Worm (Caenorhabditis elegans) whole organism, L1 larva: ENCODE data around the gene rcs-1.

Experiments used
- C04F5.9 ChIP-seq: sonication (generic microtip); optimal IDR thresholded peaks from 2 replicates; lab custom pipeline; 2016; ENCODE audit warnings: missing genetic modification characterization, missing compliant biosample characterization
- aha-1 ChIP-seq: fragments of 150-350 bp; optimal IDR thresholded peaks from 2 replicates; lab custom pipeline; 2014; ENCODE audit warnings: missing biosample characterization, missing genetic modification characterization
- alr-1 ChIP-seq: fragments of 200-800 bp; sonication (Bioruptor generic); optimal IDR thresholded peaks from 2 replicates; lab custom pipeline; 2018; ENCODE audit warnings: borderline replicate concordance, mild to moderate bottlenecking, missing genetic modification characterization, missing compliant biosample characterization
- aly-2 ChIP-seq: fragments of 150-350 bp; optimal IDR thresholded peaks from 2 replicates; lab custom pipeline; 2014; ENCODE audit warnings: missing biosample characterization, missing genetic modification characterization
- blmp-1 ChIP-seq: fragments of 150-350 bp; optimal IDR thresholded peaks from 2 replicates; lab custom pipeline; 2014; ENCODE audit warnings: missing biosample characterization, missing genetic modification characterization
- ceh-63 ChIP-seq: fragments of 200-800 bp; sonication (Bioruptor generic); optimal IDR thresholded peaks from 2 replicates; lab custom pipeline; 2018; ENCODE audit warnings: mild to moderate bottlenecking, missing genetic modification characterization, missing compliant biosample characterization
- ceh-82 ChIP-seq, 3 experiments: fragments of 150-350 bp in 1 of 3; sonication (generic microtip) in 2 of 3; optimal IDR thresholded peaks; 2 replicates each; lab custom pipeline; 2014 to 2017; ENCODE audit warnings: missing biosample characterization in 3 of 3, missing genetic modification characterization in 3 of 3
- ces-1 ChIP-seq: fragments of 150-350 bp; optimal IDR thresholded peaks from 2 replicates; lab custom pipeline; 2014; ENCODE audit warnings: missing biosample characterization, missing genetic modification reagents, missing genetic modification characterization
- dpl-1 ChIP-seq, 3 experiments: fragments of 150-350 bp in 2 of 3; sonication (generic microtip) in 1 of 3; optimal IDR thresholded peaks; 2 replicates each; lab custom pipeline; 2014 to 2017; ENCODE audit warnings: missing biosample characterization in 3 of 3, missing genetic modification characterization in 3 of 3, missing genetic modification reagents in 3 of 3
- efl-1 ChIP-seq, 4 experiments: fragments of 150-350 bp; optimal IDR thresholded peaks in 3 of 4; peaks in 1 of 4; 1 replicate in 1 of 4; 2 replicates in 3 of 4; lab custom pipeline; 2014; ENCODE audit warnings: missing biosample characterization in 2 of 4, missing genetic modification characterization in 2 of 4, missing genetic modification reagents in 2 of 4
- egl-27 ChIP-seq, 2 experiments: fragments of 150-350 bp in 1 of 2; sonication (generic microtip); optimal IDR thresholded peaks; 3 replicates each; lab custom pipeline; 2017 to 2018; ENCODE audit warnings: missing biosample characterization in 2 of 2, missing genetic modification characterization in 2 of 2, missing genetic modification reagents in 2 of 2
- elt-3 ChIP-seq, 6 experiments: fragments of 150-350 bp in 1 of 6; sonication (generic microtip); optimal IDR thresholded peaks; 2 replicates each; lab custom pipeline; 2017 to 2018; ENCODE audit warnings: missing biosample characterization in 6 of 6, missing genetic modification characterization in 6 of 6, inconsistent platforms in 1 of 6
- fkh-10 ChIP-seq: sonication (generic microtip); optimal IDR thresholded peaks from 2 replicates; lab custom pipeline; 2017; ENCODE audit warnings: missing biosample characterization, missing genetic modification reagents, missing genetic modification characterization
- fkh-4 ChIP-seq: sonication (generic microtip); optimal IDR thresholded peaks from 2 replicates; lab custom pipeline; 2016; ENCODE audit warnings: missing compliant biosample characterization, missing genetic modification characterization, borderline replicate concordance
- grh-1 ChIP-seq: fragments of 200-800 bp; sonication (Bioruptor generic); IDR thresholded peaks from 2 replicates; pipeline ENCODE4 v1.3.6; 2022; ENCODE audit warnings: missing genetic modification reagents, missing genetic modification characterization, missing compliant biosample characterization
- hlh-17 ChIP-seq: fragments of 200-800 bp; sonication (Bioruptor generic); optimal IDR thresholded peaks from 2 replicates; lab custom pipeline; 2018; ENCODE audit warnings: missing genetic modification characterization, mild to moderate bottlenecking, missing compliant biosample characterization, moderate library complexity, borderline replicate concordance
- hpl-2 ChIP-seq: fragments of 150-350 bp; optimal IDR thresholded peaks from 2 replicates; lab custom pipeline; 2014; ENCODE audit warnings: missing biosample characterization, missing genetic modification reagents, missing genetic modification characterization
- isw-1 ChIP-seq: fragments of 200-800 bp; sonication (Bioruptor generic); IDR thresholded peaks from 2 replicates; pipeline ENCODE4 v1.3.6; 2022; ENCODE audit warnings: missing genetic modification characterization, missing compliant biosample characterization
- lin-13 ChIP-seq: fragments of 150-350 bp; optimal IDR thresholded peaks from 2 replicates; lab custom pipeline; 2014; ENCODE audit warnings: missing biosample characterization, missing genetic modification reagents, missing genetic modification characterization
- lin-14 ChIP-seq: fragments of 200-800 bp; sonication (Bioruptor generic); optimal IDR thresholded peaks from 2 replicates; lab custom pipeline; 2018; ENCODE audit warnings: mild to moderate bottlenecking, missing genetic modification characterization, moderate library complexity, missing compliant biosample characterization
- lin-15B ChIP-seq: fragments of 150-350 bp; sonication (generic microtip); optimal IDR thresholded peaks from 3 replicates; lab custom pipeline; 2014; ENCODE audit warnings: missing biosample characterization, missing genetic modification characterization
- lin-39 ChIP-seq: fragments of 150-350 bp; optimal IDR thresholded peaks from 2 replicates; lab custom pipeline; 2014; ENCODE audit warnings: missing biosample characterization, missing genetic modification reagents, missing genetic modification characterization
- lsy-2 ChIP-seq, 2 experiments: fragments of 150-350 bp; optimal IDR thresholded peaks; 2 replicates each; lab custom pipeline; 2014; ENCODE audit warnings: missing biosample characterization in 2 of 2, missing genetic modification characterization in 2 of 2
- mdl-1 ChIP-seq, 2 experiments: fragments of 150-350 bp; optimal IDR thresholded peaks; 2 replicates each; lab custom pipeline; 2014 to 2017; ENCODE audit warnings: missing biosample characterization in 2 of 2, missing genetic modification characterization in 2 of 2, inconsistent platforms in 1 of 2
- mep-1 ChIP-seq: fragments of 150-350 bp; optimal IDR thresholded peaks from 2 replicates; lab custom pipeline; 2014; ENCODE audit warnings: missing biosample characterization, missing genetic modification characterization
- nhr-11 ChIP-seq: fragments of 150-350 bp; optimal IDR thresholded peaks from 2 replicates; lab custom pipeline; 2014; ENCODE audit warnings: missing biosample characterization, missing genetic modification characterization
- nhr-12 ChIP-seq: sonication (generic microtip); optimal IDR thresholded peaks from 2 replicates; lab custom pipeline; 2017; ENCODE audit warnings: missing biosample characterization, missing genetic modification characterization
- nhr-20 ChIP-seq: sonication (generic microtip); optimal IDR thresholded peaks from 2 replicates; lab custom pipeline; 2016; ENCODE audit warnings: mild to moderate bottlenecking, missing genetic modification characterization, missing compliant biosample characterization
- nhr-237 ChIP-seq: fragments of 150-350 bp; optimal IDR thresholded peaks from 2 replicates; lab custom pipeline; 2014; ENCODE audit warnings: missing biosample characterization, missing genetic modification characterization
- nhr-47 ChIP-seq: sonication (generic microtip); optimal IDR thresholded peaks from 2 replicates; lab custom pipeline; 2016; ENCODE audit warnings: mild to moderate bottlenecking, missing genetic modification characterization, moderate library complexity, missing compliant biosample characterization
- nhr-71 ChIP-seq: sonication (generic microtip); optimal IDR thresholded peaks from 2 replicates; lab custom pipeline; 2016; ENCODE audit warnings: mild to moderate bottlenecking, missing genetic modification characterization, moderate library complexity, missing compliant biosample characterization
- nhr-84 ChIP-seq: sonication (generic microtip); optimal IDR thresholded peaks from 2 replicates; lab custom pipeline; 2017; ENCODE audit warnings: missing biosample characterization, missing genetic modification characterization
- nhr-85 ChIP-seq: sonication (generic microtip); peaks from one replicate; lab custom pipeline; 2016; ENCODE audit warnings: missing genetic modification characterization, inconsistent platforms, missing compliant biosample characterization
- nhr-90 ChIP-seq: sonication (generic microtip); optimal IDR thresholded peaks from 2 replicates; lab custom pipeline; 2016; ENCODE audit warnings: mild to moderate bottlenecking, missing genetic modification characterization, missing compliant biosample characterization; ENCODE audit not compliant: poor library complexity
- pag-3 ChIP-seq: sonication (generic microtip); optimal IDR thresholded peaks from 2 replicates; lab custom pipeline; 2017; ENCODE audit warnings: missing genetic modification characterization, mild to moderate bottlenecking, missing compliant biosample characterization, antibody characterized with exemption, borderline replicate concordance; ENCODE audit not compliant: insufficient read depth
- rnt-1 ChIP-seq: sonication (generic microtip); optimal IDR thresholded peaks from 2 replicates; lab custom pipeline; 2016; ENCODE audit warnings: mild to moderate bottlenecking, missing genetic modification characterization, moderate library complexity, missing compliant biosample characterization
- skn-1 ChIP-seq: fragments of 150-350 bp; optimal IDR thresholded peaks from 2 replicates; lab custom pipeline; 2014; ENCODE audit warnings: missing biosample characterization, missing genetic modification characterization
- snu-23 ChIP-seq: sonication (generic microtip); optimal IDR thresholded peaks from 2 replicates; lab custom pipeline; 2016; ENCODE audit warnings: missing genetic modification characterization, missing compliant biosample characterization
- sptf-1 ChIP-seq: fragments of 150-350 bp; optimal IDR thresholded peaks from 2 replicates; lab custom pipeline; 2014; ENCODE audit warnings: missing biosample characterization, missing genetic modification characterization
- sup-37 ChIP-seq: fragments of 200-800 bp; sonication (Bioruptor generic); optimal IDR thresholded peaks from 2 replicates; lab custom pipeline; 2018; ENCODE audit warnings: mild to moderate bottlenecking, missing genetic modification characterization, missing compliant biosample characterization
- swsn-7 ChIP-seq: sonication (generic microtip); optimal IDR thresholded peaks from 2 replicates; lab custom pipeline; 2016; ENCODE audit warnings: missing genetic modification characterization, missing compliant biosample characterization
- tbx-2 ChIP-seq: sonication (generic microtip); optimal IDR thresholded peaks from 2 replicates; lab custom pipeline; 2016; ENCODE audit warnings: missing genetic modification characterization, missing compliant biosample characterization
- tlp-1 ChIP-seq: fragments of 150-350 bp; optimal IDR thresholded peaks from 2 replicates; lab custom pipeline; 2014; ENCODE audit warnings: missing biosample characterization, missing genetic modification characterization
- unc-30 ChIP-seq: sonication (generic microtip); optimal IDR thresholded peaks from 2 replicates; lab custom pipeline; 2017; ENCODE audit warnings: missing biosample characterization, missing genetic modification characterization
- unc-62 ChIP-seq: fragments of 150-350 bp; optimal IDR thresholded peaks from 2 replicates; lab custom pipeline; 2014; ENCODE audit warnings: missing biosample characterization, missing genetic modification reagents, missing genetic modification characterization
- unc-98 ChIP-seq: fragments of 200-800 bp; sonication (Bioruptor generic); IDR thresholded peaks from 2 replicates; pipeline ENCODE4 v1.3.6; 2022; ENCODE audit warnings: missing genetic modification characterization, missing compliant biosample characterization
- vab-15 ChIP-seq: sonication (generic microtip); optimal IDR thresholded peaks from 2 replicates; lab custom pipeline; 2017; ENCODE audit warnings: missing genotype, mild to moderate bottlenecking, missing genetic modification characterization, missing compliant biosample characterization
- xbp-1 ChIP-seq: sonication (generic microtip); optimal IDR thresholded peaks from 2 replicates; lab custom pipeline; 2016; ENCODE audit warnings: missing genetic modification characterization, missing compliant biosample characterization
- zag-1 ChIP-seq: fragments of 150-350 bp; optimal IDR thresholded peaks from 2 replicates; lab custom pipeline; 2014; ENCODE audit warnings: missing biosample characterization, missing genetic modification characterization
- ztf-4 ChIP-seq: fragments of 150-350 bp; optimal IDR thresholded peaks from 2 replicates; lab custom pipeline; 2014; ENCODE audit warnings: missing biosample characterization, missing genetic modification characterization

Gene rcs-1

DNA sequence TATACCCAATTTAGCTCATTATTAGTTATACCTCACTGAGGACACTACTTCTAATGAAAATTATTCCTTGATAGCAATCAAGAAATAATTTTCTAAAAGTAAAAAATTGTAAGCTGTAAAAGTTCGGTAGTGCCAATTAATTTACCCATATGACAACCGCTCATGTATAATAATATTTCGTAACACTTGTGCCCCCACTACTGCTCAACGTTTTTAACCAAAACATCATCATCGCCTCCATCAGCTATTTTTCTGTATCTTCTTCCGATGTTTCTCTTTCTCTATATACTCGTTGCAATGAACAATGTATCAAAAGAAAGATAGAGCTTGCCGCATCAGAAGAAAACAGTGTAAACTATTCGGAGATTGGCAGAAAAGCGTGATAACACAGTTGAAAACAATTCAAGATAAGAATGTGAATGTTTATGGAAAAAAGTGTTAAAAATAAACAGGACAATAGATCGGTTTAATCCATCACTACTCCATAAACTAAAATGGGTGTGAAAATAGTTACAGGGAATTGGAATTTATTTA is 40.6 kb downstream of the rcs-1 start:
- TF ChIP-seq lsy-2 (tag; optimal IDR thresholded peaks at IDR 0.05; lab: Kevin White, UChicago), result no peak
- no peak for TF ChIP-seq snu-23 (GFP tag; lab: Kevin White, UChicago)
- no peak for TF ChIP-seq aly-2
- TF ChIP-seq lin-15B (tag; lab: Kevin White, UChicago), result no peak
- peak; percentile 44 for TF ChIP-seq rnt-1 (tag; lab: Kevin White, UChicago)
- TF ChIP-seq sptf-1 (tag; lab: Kevin White, UChicago), result no peak
- TF ChIP-seq nhr-90, result no peak
- TF ChIP-seq lin-13 (GFP tag; lab: Kevin White, UChicago), result no peak
- no peak for TF ChIP-seq tlp-1 (tag; lab: Kevin White, UChicago)
- no peak for TF ChIP-seq unc-30 (tag; lab: Kevin White, UChicago)
- TF ChIP-seq swsn-7 (tag; lab: Kevin White, UChicago), result no peak
- TF ChIP-seq egl-27 (tag; optimal IDR thresholded peaks at IDR 0.05; lab: Kevin White, UChicago), result no peak
- TF ChIP-seq pag-3, result peak; percentile 81
- TF ChIP-seq aha-1 (tag; lab: Kevin White, UChicago), result no peak
- no peak for TF ChIP-seq nhr-12 (tag; lab: Kevin White, UChicago)
- no peak for TF ChIP-seq zag-1 (tag; lab: Kevin White, UChicago)
- no peak for TF ChIP-seq mdl-1 (tag; optimal IDR thresholded peaks at IDR 0.05; lab: Kevin White, UChicago)
- no peak for TF ChIP-seq grh-1 (GFP tag; lab: Robert Waterston, UW)
- no peak for TF ChIP-seq alr-1
- TF ChIP-seq mep-1 (tag; lab: Kevin White, UChicago), result no peak
- TF ChIP-seq nhr-237 (tag; lab: Kevin White, UChicago), result no peak
- TF ChIP-seq isw-1 (GFP tag; lab: Robert Waterston, UW), result no peak
- TF ChIP-seq nhr-84 (tag; lab: Kevin White, UChicago), result no peak
- peak in 1 of 3 experiments; percentile 9 for TF ChIP-seq ceh-82 (tag; optimal IDR thresholded peaks at IDR 0.05; lab: Kevin White, UChicago)
- peak; percentile 20 for TF ChIP-seq nhr-71
- TF ChIP-seq lin-39, result peak; percentile 7
- TF ChIP-seq unc-98 (GFP tag; lab: Robert Waterston, UW), result no peak
- no peak for TF ChIP-seq nhr-20 (tag; lab: Kevin White, UChicago)
- TF ChIP-seq hlh-17 (GFP tag; lab: Kevin White, UChicago), result no peak
- TF ChIP-seq dpl-1 (GFP tag; optimal IDR thresholded peaks at IDR 0.05; lab: Kevin White, UChicago), result no peak
- TF ChIP-seq efl-1 (optimal IDR thresholded peaks at IDR 0.05; lab: Kevin White, UChicago), result no peak
- TF ChIP-seq efl-1 (GFP tag; optimal IDR thresholded peaks at IDR 0.05 in 1 of 2; lab: Kevin White, UChicago), result no peak
- TF ChIP-seq lin-14 (GFP tag; lab: Kevin White, UChicago), result peak; percentile 45
- no peak for TF ChIP-seq tbx-2 (tag; lab: Kevin White, UChicago)
- TF ChIP-seq nhr-11 (tag; lab: Kevin White, UChicago), result no peak

DNA sequence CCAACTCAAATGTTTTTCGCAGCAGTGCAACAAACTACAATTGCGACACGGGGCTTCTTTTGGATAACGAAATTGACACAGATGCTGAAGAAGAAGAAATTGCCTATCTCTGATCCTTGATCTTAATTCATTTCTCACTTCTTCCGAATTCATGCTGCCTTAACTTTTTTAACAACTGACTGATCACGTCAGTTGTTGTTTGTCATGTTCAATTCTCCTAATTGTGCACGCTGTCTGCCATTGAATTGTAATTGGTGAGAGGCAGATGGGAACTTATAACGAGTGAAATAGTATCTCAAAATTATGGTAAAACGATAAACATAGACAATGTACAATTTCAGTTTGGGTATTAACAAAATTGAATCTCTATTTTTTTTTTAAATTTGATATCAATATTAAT is 41.7 kb downstream of the rcs-1 start:
- TF ChIP-seq fkh-4 (tag; lab: Kevin White, UChicago) (no peak), vab-15 (tag; lab: Kevin White, UChicago) (no peak), nhr-84 (tag; lab: Kevin White, UChicago) (no peak), fkh-10 (GFP tag; lab: Kevin White, UChicago) (no peak), unc-62 (no peak), blmp-1 (tag; lab: Kevin White, UChicago) (no peak), lsy-2 (tag; optimal IDR thresholded peaks at IDR 0.05; lab: Kevin White, UChicago) (peak in 1 of 2 experiments; percentile 17), grh-1 (GFP tag; lab: Robert Waterston, UW) (no peak), rnt-1 (tag; lab: Kevin White, UChicago) (peak; percentile 80), skn-1 (tag; lab: Kevin White, UChicago) (no peak), dpl-1 (GFP tag; optimal IDR thresholded peaks at IDR 0.05; lab: Kevin White, UChicago) (no peak), snu-23 (GFP tag; lab: Kevin White, UChicago) (peak; percentile 19), nhr-47 (tag; lab: Kevin White, UChicago) (no peak), alr-1 (no peak), egl-27 (tag; optimal IDR thresholded peaks at IDR 0.05; lab: Kevin White, UChicago) (no peak), xbp-1 (tag; lab: Kevin White, UChicago) (no peak), ces-1 (GFP tag; lab: Kevin White, UChicago) (no peak), ztf-4 (tag; lab: Kevin White, UChicago) (no peak), tbx-2 (tag; lab: Kevin White, UChicago) (no peak), lin-39 (peak; percentile 18), sup-37 (no peak), hpl-2 (GFP tag; lab: Kevin White, UChicago) (no peak), elt-3 (tag; optimal IDR thresholded peaks at IDR 0.05; lab: Kevin White, UChicago) (no peak), lin-14 (GFP tag; lab: Kevin White, UChicago) (peak; percentile 68), C04F5.9 (tag; lab: Kevin White, UChicago) (no peak), nhr-85 (tag; lab: Kevin White, UChicago) (no peak), nhr-20 (tag; lab: Kevin White, UChicago) (peak; percentile 11), ceh-63 (no peak)
